Worm (Caenorhabditis elegans) whole organism, L3 larva: Measurements from ENCODE around the gene fbxa-176.

ENCODE experiments used
- ZK546.5 ChIP-seq: sonication (generic microtip); optimal IDR thresholded peaks from 2 replicates; lab custom pipeline; 2017; ENCODE audit warnings: missing biosample characterization, missing genetic modification characterization
- ama-1 ChIP-seq: fragments of 150-350 bp; optimal IDR thresholded peaks from 2 replicates; lab custom pipeline; 2018
- ceh-82 ChIP-seq: fragments of 150-350 bp; optimal IDR thresholded peaks from 2 replicates; lab custom pipeline; 2014; ENCODE audit warnings: missing biosample characterization, missing genetic modification characterization
- fos-1 ChIP-seq: fragments of 150-350 bp; optimal IDR thresholded peaks from 2 replicates; lab custom pipeline; 2014; ENCODE audit warnings: missing biosample characterization, missing genetic modification characterization
- nhr-237 ChIP-seq: fragments of 150-350 bp; optimal IDR thresholded peaks from 2 replicates; lab custom pipeline; 2014; ENCODE audit warnings: missing biosample characterization, missing genetic modification characterization
- zag-1 ChIP-seq: fragments of 150-350 bp; optimal IDR thresholded peaks from 2 replicates; lab custom pipeline; 2014; ENCODE audit warnings: missing biosample characterization, missing genetic modification characterization

DNA sequence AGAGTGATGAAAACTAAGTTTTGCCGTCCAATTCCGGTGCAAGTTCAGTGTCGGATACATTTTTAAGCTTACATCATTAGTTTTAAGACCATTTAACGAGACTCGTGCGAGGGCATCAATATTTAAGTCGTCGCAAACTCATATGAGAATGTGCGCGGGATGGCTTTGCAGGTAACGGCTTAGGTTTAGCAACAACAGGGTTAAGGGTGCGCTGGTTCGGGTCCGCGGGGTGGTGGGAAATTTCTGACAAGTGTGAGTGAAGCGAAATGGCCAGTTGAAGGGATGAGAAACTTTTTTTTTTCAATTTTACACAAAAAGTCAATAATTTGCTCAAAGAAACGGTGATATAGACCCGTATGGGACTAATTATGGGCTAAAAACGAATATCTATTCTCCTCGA is 35.6 kb upstream of the fbxa-176 start:
- TF ChIP-seq ceh-82: no peak
- TF ChIP-seq ama-1 (lab: Kevin White, UChicago): no peak
- no peak for TF ChIP-seq nhr-237
- TF ChIP-seq ZK546.5 (tag; lab: Kevin White, UChicago): no peak
- no peak for TF ChIP-seq fos-1
- TF ChIP-seq zag-1 (tag; lab: Kevin White, UChicago): no peak
